Worm (Caenorhabditis elegans) whole organism, L3 larva: ENCODE measurements around the gene rbm-28.
A peak's percentile ranks its signal among the peaks of the same experiment; 100 is the strongest.

Source experiments
- aly-2 ChIP-seq: fragments of 150-350 bp; optimal IDR thresholded peaks from 2 replicates; lab custom pipeline; 2014; ENCODE audit warnings: missing biosample characterization, missing genetic modification characterization
- ama-1 ChIP-seq: fragments of 150-350 bp; optimal IDR thresholded peaks from 2 replicates; lab custom pipeline; 2018
- elt-3 ChIP-seq, 3 experiments: fragments of 150-350 bp in 1 of 3; sonication (generic microtip) in 2 of 3; optimal IDR thresholded peaks; 2 replicates in 2 of 3; 4 replicates in 1 of 3; lab custom pipeline; 2014 to 2017; ENCODE audit warnings: missing biosample characterization in 3 of 3, missing genetic modification characterization in 3 of 3
- ztf-11 ChIP-seq: fragments of 150-350 bp; optimal IDR thresholded peaks from 2 replicates; lab custom pipeline; 2014; ENCODE audit warnings: missing biosample characterization, missing genetic modification characterization

DNA sequence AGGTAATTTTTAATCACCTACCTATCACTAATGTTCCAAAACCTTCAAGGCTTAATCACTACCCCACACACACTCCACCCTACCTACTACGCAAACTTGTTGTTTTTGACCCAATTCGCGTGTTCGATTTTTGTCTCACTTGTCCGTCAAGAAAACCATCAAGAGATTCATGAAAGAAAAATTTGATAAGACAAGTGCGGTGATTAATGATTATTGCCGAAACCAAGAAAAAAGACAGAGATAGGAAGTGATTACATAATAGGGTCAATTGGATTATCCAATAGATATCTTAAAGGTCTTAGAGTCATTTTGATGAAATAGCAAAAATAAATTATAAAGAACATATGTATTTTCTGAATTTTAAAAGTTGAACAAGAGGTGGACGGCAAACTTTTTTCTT, 12.8 kb upstream of the rbm-28 start:
- TF ChIP-seq elt-3 (tag; optimal IDR thresholded peaks at IDR 0.05; lab: Kevin White, UChicago) (peak in 2 of 3 experiments; percentile 0 to 49), ama-1 (no peak), aly-2 (tag; lab: Kevin White, UChicago) (no peak), ztf-11 (tag; lab: Kevin White, UChicago) (no peak)
